Fruit fly (Drosophila melanogaster): ENCODE data around the gene Acsf2.

dm6 chr2L:5292643-5292963 lies 49.4 kb downstream of the Acsf2 start:
- no peak for TF ChIP-seq ttk (optimal IDR thresholded peaks at IDR 0.05)
- TF ChIP-seq psq (optimal IDR thresholded peaks at IDR 0.05), result no peak
- TF ChIP-seq Myc (optimal IDR thresholded peaks at IDR 0.05), result no peak

Measured in Kc167 (cell line).